Worm (Caenorhabditis elegans): Measurements from ENCODE around the gene aps-2.

The aps-2 gene

ce11 chrX:4457853-4458322 is at the start of gene aps-2:
Gene aps-2 (plus strand): TSS chrX:4458272.
- TF ChIP-seq fkh-10 (GFP tag; optimal IDR thresholded peaks at IDR 0.05), result peak; percentile 39
- peak; percentile 40 for TF ChIP-seq jun-1 (tag; optimal IDR thresholded peaks at IDR 0.05)
- TF ChIP-seq rnt-1 (tag; optimal IDR thresholded peaks at IDR 0.05), result peak; percentile 62
- peak; percentile 28 to 49 (median 47) for TF ChIP-seq dpl-1 (GFP tag; optimal IDR thresholded peaks at IDR 0.05)
- peak; percentile 74 for TF ChIP-seq lin-14 (GFP tag; optimal IDR thresholded peaks at IDR 0.05)
- peak; percentile 57 for TF ChIP-seq swsn-7 (tag; optimal IDR thresholded peaks at IDR 0.05)
- TF ChIP-seq pag-3 (tag; optimal IDR thresholded peaks at IDR 0.05; ENCODE audit: borderline replicate concordance, insufficient read depth), result no peak
- TF ChIP-seq nhr-85 (tag), result peak; percentile 64
- peak; percentile 41 for TF ChIP-seq unc-86 (tag; optimal IDR thresholded peaks at IDR 0.05)
- peak; percentile 28 for TF ChIP-seq nhr-90 (tag; optimal IDR thresholded peaks at IDR 0.05; ENCODE audit: poor library complexity)
- TF ChIP-seq blmp-1 (tag; optimal IDR thresholded peaks at IDR 0.05), result peak; percentile 22
- TF ChIP-seq tbx-2 (tag; optimal IDR thresholded peaks at IDR 0.05), result no peak
- peak; percentile 71 for TF ChIP-seq xbp-1 (tag; optimal IDR thresholded peaks at IDR 0.05)
- TF ChIP-seq unc-62 (GFP tag; optimal IDR thresholded peaks at IDR 0.05), result no peak
- peak; percentile 38 for TF ChIP-seq nhr-19 (GFP tag; conservative IDR thresholded peaks at IDR 0.05)
- peak; percentile 15 for TF ChIP-seq F16B12.6 (tag; optimal IDR thresholded peaks at IDR 0.05)
- TF ChIP-seq efl-1 (optimal IDR thresholded peaks at IDR 0.05), result peak; percentile 48 to 69
- TF ChIP-seq efl-1 (GFP tag; optimal IDR thresholded peaks at IDR 0.05 in 1 of 2), result peak in 1 of 2 experiments; percentile 90
- TF ChIP-seq sup-37 (GFP tag; optimal IDR thresholded peaks at IDR 0.05), result no peak
- TF ChIP-seq ceh-63 (GFP tag; optimal IDR thresholded peaks at IDR 0.05), result no peak
- TF ChIP-seq vab-15 (tag; optimal IDR thresholded peaks at IDR 0.05), result no peak
- peak; percentile 13 for TF ChIP-seq egl-13 (tag; optimal IDR thresholded peaks at IDR 0.05)
- TF ChIP-seq lin-39 (tag; optimal IDR thresholded peaks at IDR 0.05), result peak; percentile 28
- peak; percentile 69 for TF ChIP-seq nhr-47 (tag; optimal IDR thresholded peaks at IDR 0.05)
- TF ChIP-seq snu-23 (GFP tag; optimal IDR thresholded peaks at IDR 0.05), result peak; percentile 67
- TF ChIP-seq unc-30 (tag; optimal IDR thresholded peaks at IDR 0.05), result no peak
- TF ChIP-seq C16A3.4 (tag; optimal IDR thresholded peaks at IDR 0.05), result peak; percentile 45
- no peak for TF ChIP-seq mef-2 (tag; optimal IDR thresholded peaks at IDR 0.05)
- TF ChIP-seq lsy-2 (tag; optimal IDR thresholded peaks at IDR 0.05), result peak; percentile 34 to 70
- TF ChIP-seq fkh-8 (tag; optimal IDR thresholded peaks at IDR 0.05), result peak; percentile 26
- peak; percentile 53 for TF ChIP-seq nhr-20 (tag; optimal IDR thresholded peaks at IDR 0.05)
- peak; percentile 38 for TF ChIP-seq mep-1 (tag; optimal IDR thresholded peaks at IDR 0.05)
- peak in 1 of 2 experiments; percentile 8 for TF ChIP-seq mdl-1 (tag; optimal IDR thresholded peaks at IDR 0.05)
- TF ChIP-seq grh-1 (GFP tag; IDR thresholded peaks at IDR 0.05), result no peak
- peak; percentile 32 to 61 for TF ChIP-seq lin-35 (GFP tag; optimal IDR thresholded peaks at IDR 0.05)
- no peak for TF ChIP-seq nhr-12 (tag; optimal IDR thresholded peaks at IDR 0.05)
- peak in 2 of 3 experiments; percentile 5 to 67 for TF ChIP-seq ceh-82 (tag; optimal IDR thresholded peaks at IDR 0.05)
- TF ChIP-seq nhr-71 (tag; optimal IDR thresholded peaks at IDR 0.05), result no peak
- no peak for TF ChIP-seq ceh-8 (GFP tag; optimal IDR thresholded peaks at IDR 0.05)

ce11 chrX:4408466-4408865 is 49.6 kb upstream of the aps-2 start:
- TF ChIP-seq lin-14 (GFP tag; optimal IDR thresholded peaks at IDR 0.05) (no peak), xbp-1 (tag; optimal IDR thresholded peaks at IDR 0.05) (no peak), tbx-2 (tag; optimal IDR thresholded peaks at IDR 0.05) (no peak), pag-3 (tag; optimal IDR thresholded peaks at IDR 0.05; ENCODE audit: borderline replicate concordance, insufficient read depth) (no peak), nhr-12 (tag; optimal IDR thresholded peaks at IDR 0.05) (no peak), irx-1 (tag; optimal IDR thresholded peaks at IDR 0.05) (no peak), aha-1 (tag; optimal IDR thresholded peaks at IDR 0.05) (no peak), rnt-1 (tag; optimal IDR thresholded peaks at IDR 0.05) (no peak), C16A3.4 (tag; optimal IDR thresholded peaks at IDR 0.05) (no peak), snpc-4 (tag; optimal IDR thresholded peaks at IDR 0.05) (no peak), lin-13 (GFP tag; optimal IDR thresholded peaks at IDR 0.05) (no peak), aly-2 (tag; optimal IDR thresholded peaks at IDR 0.05) (no peak), F16B12.6 (tag; optimal IDR thresholded peaks at IDR 0.05) (no peak), Y116A8C.19 (tag; optimal IDR thresholded peaks at IDR 0.05; ENCODE audit: borderline replicate concordance) (no peak), ceh-90 (tag; optimal IDR thresholded peaks at IDR 0.05) (no peak), lin-39 (tag; optimal IDR thresholded peaks at IDR 0.05) (no peak), mef-2 (tag; optimal IDR thresholded peaks at IDR 0.05) (no peak), unc-62 (GFP tag; optimal IDR thresholded peaks at IDR 0.05) (no peak), C34B4.2 (tag; optimal IDR thresholded peaks at IDR 0.05) (no peak)

All from whole organism, L1 larva.